Worm (Caenorhabditis elegans): ENCODE measurements around the gene F17C8.7.
A peak's percentile ranks its signal among the peaks of the same experiment; 100 is the strongest.
"Not testable (repeated sequence)": the region's sequence is repeated elsewhere in the genome, so short reads cannot be mapped to it uniquely, and the experiment has no call there.

The F17C8.7 gene

DNA sequence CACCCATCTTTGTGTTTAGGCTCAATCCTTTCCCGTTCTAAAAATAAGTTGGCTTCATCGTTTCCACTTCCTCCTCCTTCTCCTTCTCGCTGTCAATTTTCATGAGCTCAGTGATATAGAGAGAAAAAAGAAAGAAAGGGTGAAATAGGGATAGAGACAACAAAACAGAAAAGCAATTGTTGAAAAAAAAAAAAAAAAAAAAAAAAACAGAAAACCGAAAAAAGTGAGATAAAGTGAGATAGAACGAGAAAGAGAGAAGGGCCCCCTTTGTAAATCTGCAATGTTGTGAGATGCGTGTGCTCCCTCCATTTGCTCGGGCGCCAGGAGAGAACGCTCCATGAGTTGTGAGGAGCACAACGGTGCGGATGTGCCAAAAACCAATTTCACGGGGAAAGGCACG is 11.6 kb upstream of the F17C8.7 start:
- no peak for TF ChIP-seq lir-1 (GFP tag; conservative IDR thresholded peaks at IDR 0.05)
- TF ChIP-seq cebp-2 (GFP tag; IDR thresholded peaks at IDR 0.05), result no peak
- peak; percentile 54 for TF ChIP-seq zfh-2 (GFP tag; conservative IDR thresholded peaks at IDR 0.05)

DNA sequence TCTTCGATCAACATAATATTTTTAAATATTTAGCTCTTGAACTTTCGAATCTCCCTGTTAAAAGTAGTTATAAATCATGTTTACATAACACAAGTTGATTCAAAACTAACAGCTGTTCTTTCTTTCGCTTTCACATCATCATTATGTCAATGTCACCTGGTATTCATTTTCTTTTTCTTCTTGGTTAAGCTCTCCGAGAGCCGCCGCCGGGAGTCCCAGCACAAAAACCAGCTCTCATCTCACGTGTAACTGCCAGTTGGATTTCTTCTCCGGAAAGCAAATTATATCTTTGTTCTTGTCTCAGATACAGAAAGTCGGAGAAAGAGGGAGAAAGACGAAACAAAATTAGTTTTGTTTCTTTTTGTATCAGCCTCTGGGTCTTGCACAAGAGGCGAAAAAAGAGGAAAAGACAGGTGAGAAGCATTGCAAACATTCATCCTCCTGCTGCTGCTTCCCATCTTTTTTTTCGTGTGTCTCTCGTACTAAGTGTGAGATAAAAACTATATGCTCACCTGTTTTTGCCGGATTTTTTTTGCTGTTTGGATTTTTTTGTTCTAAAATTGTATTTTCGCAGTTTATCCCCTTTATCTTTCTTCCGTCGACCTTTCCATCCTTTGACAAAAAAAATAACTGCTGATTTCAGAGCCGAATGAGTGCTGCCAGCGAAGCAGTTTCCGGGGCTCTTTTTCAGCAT is 4.1 kb upstream of the F17C8.7 start, which contains the start of gene F17C8.3:
F17C8.3 (plus strand) TSS at position 644 of the 694 bp plus-strand sequence.
- TF ChIP-seq somi-1 (GFP tag; optimal IDR thresholded peaks at IDR 0.05) (peak; percentile 17), nhr-80 (tag; optimal IDR thresholded peaks at IDR 0.05) (no peak), rcor-1 (GFP tag; IDR thresholded peaks at IDR 0.05) (no peak), K12H6.12 (tag; optimal IDR thresholded peaks at IDR 0.05) (peak; percentile 21), chd-7 (tag; optimal IDR thresholded peaks at IDR 0.05) (no peak), B0336.3 (GFP tag; IDR thresholded peaks at IDR 0.05) (no peak)

DNA sequence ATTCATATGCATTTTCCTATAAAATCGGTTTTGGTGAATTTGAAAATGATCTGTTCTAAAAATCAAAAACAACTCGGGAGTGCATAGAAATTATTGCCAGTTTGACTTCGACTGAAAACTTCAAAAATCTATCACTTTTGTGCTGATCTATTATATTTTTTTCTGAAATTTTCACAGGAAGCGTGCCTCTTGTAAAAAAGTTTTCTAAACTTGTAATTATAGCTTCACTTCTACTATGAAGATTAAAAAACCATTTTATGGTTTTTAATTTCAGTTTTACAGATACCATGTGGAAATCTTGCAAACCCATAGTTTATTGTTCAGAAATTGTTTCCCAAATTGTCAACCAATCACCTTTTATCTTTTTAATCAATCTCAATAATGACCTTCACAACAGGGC is 1.5 kb upstream of the F17C8.7 start, which contains the start of gene F17C8.9:
F17C8.9 (plus strand) TSS at position 301 of the 400 bp plus-strand sequence.
- TF ChIP-seq F22D6.2 (tag; optimal IDR thresholded peaks at IDR 0.05) (no peak), cebp-2 (GFP tag; IDR thresholded peaks at IDR 0.05) (no peak), nfya-2 (GFP tag; IDR thresholded peaks at IDR 0.05) (no peak), bed-2 (GFP tag; IDR thresholded peaks at IDR 0.05) (no peak)

DNA sequence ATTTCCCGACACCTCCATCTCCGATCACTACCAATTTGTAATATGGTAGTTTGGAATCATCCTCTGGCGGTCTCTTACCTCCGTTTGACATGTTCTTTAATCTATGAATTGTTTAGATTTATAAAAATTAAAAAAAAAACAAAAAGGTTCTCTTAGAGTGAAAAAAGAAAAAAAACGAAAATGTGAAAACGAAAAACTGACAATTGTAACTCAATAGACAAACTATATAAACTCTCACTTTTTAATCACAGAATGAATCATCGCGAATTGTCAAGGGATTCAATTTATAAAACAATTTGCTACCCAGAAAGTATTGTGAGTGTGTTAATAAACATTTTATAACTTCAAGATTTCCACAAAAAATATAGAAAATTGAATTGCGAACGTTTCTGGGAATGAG is 4.4 kb downstream of the F17C8.7 start, which contains the start of gene ras-2:
ras-2 (minus strand) TSS at position 101 of the 400 bp plus-strand sequence.
- TF ChIP-seq lin-40 (tag; optimal IDR thresholded peaks at IDR 0.05) (no peak), Y79H2A.3 (GFP tag; conservative IDR thresholded peaks at IDR 0.05) (no peak), nhr-80 (tag; optimal IDR thresholded peaks at IDR 0.05) (no peak), madf-3 (GFP tag; IDR thresholded peaks at IDR 0.05) (no peak), F22D6.2 (tag; optimal IDR thresholded peaks at IDR 0.05) (no peak)

DNA sequence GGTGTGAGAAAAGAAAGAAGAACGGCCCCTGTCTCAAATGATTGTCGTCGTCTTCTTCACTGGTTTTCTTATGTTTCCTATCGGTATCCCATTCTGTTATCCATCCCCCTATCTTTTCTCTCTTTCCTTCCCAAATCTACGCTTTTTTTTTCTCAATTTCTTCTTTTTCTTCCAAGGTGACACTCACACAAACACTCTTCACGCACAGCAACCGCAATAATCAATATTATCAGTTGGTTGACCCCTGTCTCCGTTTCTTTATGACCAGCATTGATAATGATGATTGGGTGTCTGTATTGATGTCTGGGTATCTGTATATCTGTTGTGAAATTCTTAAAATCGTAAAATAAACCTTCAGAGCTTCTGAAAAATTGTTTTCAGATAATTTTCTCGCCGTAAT is 5.3 kb downstream of the F17C8.7 start:
- TF ChIP-seq cebp-1 (GFP tag; IDR thresholded peaks at IDR 0.05) (no peak), cebp-1 (tag; optimal IDR thresholded peaks at IDR 0.05) (peak; percentile 48), ceh-40 (GFP tag; IDR thresholded peaks at IDR 0.05) (no peak), nhr-80 (tag; optimal IDR thresholded peaks at IDR 0.05) (peak; percentile 32)

DNA sequence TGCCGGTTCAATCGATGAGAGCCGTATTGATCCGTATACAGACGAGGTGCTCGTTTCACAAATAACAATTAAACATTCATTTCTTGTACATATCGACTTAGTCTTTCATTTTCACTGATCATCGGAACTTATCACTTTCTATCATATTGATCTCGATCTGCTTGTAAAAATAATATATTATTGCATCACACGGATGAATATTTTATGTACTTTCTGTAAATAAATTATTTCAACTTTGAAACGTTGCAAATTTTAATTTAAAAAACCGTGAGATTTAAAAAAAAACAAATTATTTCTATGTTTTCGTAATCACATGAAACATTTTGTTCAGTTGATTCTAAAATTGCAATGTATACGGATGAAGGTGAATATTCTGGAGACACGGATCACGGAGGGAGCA is 7.1 kb downstream of the F17C8.7 start, which contains the start of gene twk-6:
twk-6 (plus strand) TSS at position 301 of the 400 bp plus-strand sequence.
- not testable (repeated sequence) for TF ChIP-seq repo-1 (tag; optimal IDR thresholded peaks at IDR 0.05); egrh-3 (GFP tag; IDR thresholded peaks at IDR 0.05); lir-1 (GFP tag; conservative IDR thresholded peaks at IDR 0.05)

DNA sequence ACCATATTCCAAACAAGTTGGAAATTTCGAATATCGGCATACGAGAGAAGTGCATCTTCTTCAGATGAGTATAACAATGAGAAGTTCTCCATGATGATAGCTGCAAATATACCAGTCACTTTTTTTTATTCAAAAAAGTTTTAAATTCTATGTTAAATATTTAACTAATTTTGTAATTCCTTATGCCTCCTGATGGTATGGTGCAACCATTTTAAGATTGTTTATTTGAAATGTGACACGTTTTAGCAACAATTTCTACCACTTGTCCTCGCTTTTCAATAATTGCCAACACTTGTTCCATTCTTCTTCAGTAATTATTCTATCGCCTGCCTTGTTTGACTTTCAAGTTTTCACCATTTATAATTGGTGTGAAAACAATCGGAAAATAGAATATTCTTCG is 10.4 kb downstream of the F17C8.7 start, which contains the start of gene F17C8.6:
F17C8.6 (minus strand) TSS at position 101 of the 400 bp plus-strand sequence.
- TF ChIP-seq snpc-4 (GFP tag; optimal IDR thresholded peaks at IDR 0.05) (no peak), snpc-4 (tag; optimal IDR thresholded peaks at IDR 0.05) (no peak), let-526 (GFP tag; IDR thresholded peaks at IDR 0.05) (no peak), mcd-1 (GFP tag; IDR thresholded peaks at IDR 0.05) (no peak), F22D6.2 (tag; optimal IDR thresholded peaks at IDR 0.05) (no peak), dpff-1 (tag; optimal IDR thresholded peaks at IDR 0.05) (no peak), dpl-1 (GFP tag; optimal IDR thresholded peaks at IDR 0.05) (no peak), zim-3 (tag; optimal IDR thresholded peaks at IDR 0.05) (no peak), tbx-9 (tag; optimal IDR thresholded peaks at IDR 0.05; ENCODE audit: borderline replicate concordance) (no peak), B0019.2 (GFP tag; conservative IDR thresholded peaks at IDR 0.05) (no peak), ekl-4 (GFP tag; IDR thresholded peaks at IDR 0.05) (no peak), lir-1 (GFP tag; conservative IDR thresholded peaks at IDR 0.05) (no peak), madf-3 (GFP tag; IDR thresholded peaks at IDR 0.05) (no peak), K12H6.12 (tag; optimal IDR thresholded peaks at IDR 0.05) (no peak), nhr-179 (tag; optimal IDR thresholded peaks at IDR 0.05) (no peak), efl-1 (GFP tag; optimal IDR thresholded peaks at IDR 0.05) (no peak), snpc-3.4 (tag; optimal IDR thresholded peaks at IDR 0.05) (no peak), hlh-12 (tag; optimal IDR thresholded peaks at IDR 0.05) (no peak), lsy-27 (tag; optimal IDR thresholded peaks at IDR 0.05; ENCODE audit: borderline replicate concordance, insufficient read depth) (no peak), aptf-3 (GFP tag; IDR thresholded peaks at IDR 0.05) (no peak), lin-54 (GFP tag; optimal IDR thresholded peaks at IDR 0.05) (no peak)
